Worm (Caenorhabditis elegans) whole organism, late embryonic: Measurements from ENCODE around the gene str-205.

Experiments used
- F13H6.1 ChIP-seq: sonication (generic microtip); optimal IDR thresholded peaks from 2 replicates; lab custom pipeline; 2016; ENCODE audit warnings: missing genetic modification characterization, missing compliant biosample characterization
- K09A11.1 ChIP-seq: sonication (generic microtip); optimal IDR thresholded peaks from 2 replicates; lab custom pipeline; 2017; ENCODE audit warnings: antibody characterized with exemption, mild to moderate bottlenecking, missing genetic modification characterization, missing compliant biosample characterization; ENCODE audit not compliant: insufficient read depth
- ceh-14 ChIP-seq: sonication (generic microtip); optimal IDR thresholded peaks from 2 replicates; lab custom pipeline; 2016; ENCODE audit warnings: missing genotype, missing genetic modification characterization, missing compliant biosample characterization
- ceh-18 ChIP-seq: sonication (generic microtip); optimal IDR thresholded peaks from 2 replicates; lab custom pipeline; 2016; ENCODE audit warnings: missing genetic modification characterization, missing compliant biosample characterization
- ceh-22 ChIP-seq: sonication (generic microtip); optimal IDR thresholded peaks from 2 replicates; lab custom pipeline; 2017; ENCODE audit warnings: missing biosample characterization, missing genetic modification characterization
- fkh-10 ChIP-seq: fragments of 150-350 bp; optimal IDR thresholded peaks from 2 replicates; lab custom pipeline; 2014; ENCODE audit warnings: missing biosample characterization, missing genetic modification reagents, missing genetic modification characterization
- lim-6 ChIP-seq: sonication (generic microtip); optimal IDR thresholded peaks from 2 replicates; lab custom pipeline; 2016; ENCODE audit warnings: missing genetic modification characterization, missing compliant biosample characterization
- lin-11 ChIP-seq: fragments of 200-800 bp; sonication (Bioruptor generic); optimal IDR thresholded peaks from 2 replicates; lab custom pipeline; 2018; ENCODE audit warnings: mild to moderate bottlenecking, missing genetic modification characterization, missing compliant biosample characterization
- mec-3 ChIP-seq: sonication (generic microtip); optimal IDR thresholded peaks from 2 replicates; lab custom pipeline; 2016; ENCODE audit warnings: borderline replicate concordance, missing genetic modification characterization, missing compliant biosample characterization
- pqm-1 ChIP-seq: sonication (generic microtip); optimal IDR thresholded peaks from 2 replicates; lab custom pipeline; 2016; ENCODE audit warnings: missing genetic modification characterization, missing compliant biosample characterization
- rnt-1 ChIP-seq: sonication (generic microtip); optimal IDR thresholded peaks from 2 replicates; lab custom pipeline; 2016; ENCODE audit warnings: missing genetic modification characterization, missing compliant biosample characterization
- syd-9 ChIP-seq: sonication (generic microtip); optimal IDR thresholded peaks from 2 replicates; lab custom pipeline; 2016; ENCODE audit warnings: mild to moderate bottlenecking, missing genetic modification characterization, moderate library complexity, missing compliant biosample characterization
- unc-42 ChIP-seq: sonication (generic microtip); optimal IDR thresholded peaks from 2 replicates; lab custom pipeline; 2016; ENCODE audit warnings: missing genotype, missing genetic modification characterization, missing compliant biosample characterization
- unc-86 ChIP-seq: sonication (generic microtip); optimal IDR thresholded peaks from 2 replicates; lab custom pipeline; 2016; ENCODE audit warnings: missing genetic modification characterization, missing compliant biosample characterization

DNA sequence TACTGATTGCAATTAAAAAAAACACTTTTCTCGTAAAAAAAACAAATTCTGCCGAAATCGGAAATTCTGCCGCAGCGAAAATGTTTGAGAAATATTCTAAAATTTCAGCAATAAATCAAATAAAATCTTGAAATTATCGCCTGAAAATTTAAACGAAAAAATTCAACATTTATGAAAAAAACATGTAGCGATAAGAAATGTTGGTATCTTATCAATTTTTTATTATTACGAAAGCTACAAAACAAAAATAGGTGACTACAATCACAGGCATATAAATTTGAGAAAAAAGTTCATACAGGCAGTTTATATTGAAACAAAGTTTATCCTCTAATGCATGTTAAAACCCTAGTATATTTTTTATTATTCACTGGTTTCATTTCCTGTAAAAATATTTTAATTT is 23.8 kb downstream of the str-205 start, which contains the start of gene ugt-14:
- TF ChIP-seq syd-9 (tag; lab: Kevin White, UChicago) (no peak), rnt-1 (no peak), ceh-18 (tag; lab: Kevin White, UChicago) (no peak), lin-11 (tag; lab: Kevin White, UChicago) (no peak), unc-42 (tag; lab: Kevin White, UChicago) (no peak), unc-86 (tag; lab: Kevin White, UChicago) (no peak), K09A11.1 (tag; lab: Kevin White, UChicago) (no peak), F13H6.1 (no peak), lim-6 (tag; lab: Kevin White, UChicago) (no peak), ceh-14 (no peak), ceh-22 (tag; lab: Kevin White, UChicago) (no peak), pqm-1 (tag; lab: Kevin White, UChicago) (no peak), fkh-10 (GFP tag; lab: Kevin White, UChicago) (no peak), mec-3 (tag; lab: Kevin White, UChicago) (no peak)
